Worm (Caenorhabditis elegans) whole organism, L2 larva: ENCODE results near the gene faah-2.

Experiments
- Y55F3AM.14 ChIP-seq: fragments of 200-800 bp; sonication (Bioruptor generic); optimal IDR thresholded peaks from 2 replicates; lab custom pipeline; 2018; ENCODE audit warnings: mild to moderate bottlenecking, missing genetic modification characterization, missing compliant biosample characterization
- alr-1 ChIP-seq: fragments of 150-350 bp; optimal IDR thresholded peaks from 2 replicates; lab custom pipeline; 2014; ENCODE audit warnings: missing biosample characterization, missing genetic modification characterization
- elt-1 ChIP-seq: fragments of 150-350 bp; optimal IDR thresholded peaks from 2 replicates; lab custom pipeline; 2014; ENCODE audit warnings: missing biosample characterization, missing genetic modification characterization
- fos-1 ChIP-seq: fragments of 150-350 bp; optimal IDR thresholded peaks from 2 replicates; lab custom pipeline; 2014; ENCODE audit warnings: missing biosample characterization, missing genetic modification characterization
- lin-13 ChIP-seq: fragments of 150-350 bp; optimal IDR thresholded peaks from 2 replicates; lab custom pipeline; 2014; ENCODE audit warnings: missing biosample characterization, missing genetic modification reagents, missing genetic modification characterization
- mab-5 ChIP-seq: fragments of 150-350 bp; optimal IDR thresholded peaks from 2 replicates; lab custom pipeline; 2014; ENCODE audit warnings: missing biosample characterization, missing genetic modification characterization
- mdl-1 ChIP-seq, 2 experiments: fragments of 150-350 bp in 1 of 2; sonication (generic microtip) in 1 of 2; optimal IDR thresholded peaks; 2 replicates each; lab custom pipeline; 2017; ENCODE audit warnings: missing biosample characterization in 2 of 2, missing genetic modification characterization in 2 of 2
- nhr-10 ChIP-seq: sonication (generic microtip); optimal IDR thresholded peaks from 2 replicates; lab custom pipeline; 2017; ENCODE audit warnings: missing biosample characterization, missing genetic modification characterization
- nhr-23 ChIP-seq: fragments of 150-350 bp; optimal IDR thresholded peaks from 2 replicates; lab custom pipeline; 2014; ENCODE audit warnings: missing biosample characterization, missing genetic modification reagents, missing genetic modification characterization
- peb-1 ChIP-seq: fragments of 150-350 bp; optimal IDR thresholded peaks from 2 replicates; lab custom pipeline; 2014; ENCODE audit warnings: missing biosample characterization, missing genetic modification characterization
- unc-62 ChIP-seq: fragments of 150-350 bp; optimal IDR thresholded peaks from 2 replicates; lab custom pipeline; 2014; ENCODE audit warnings: missing biosample characterization, missing genetic modification reagents, missing genetic modification characterization

DNA sequence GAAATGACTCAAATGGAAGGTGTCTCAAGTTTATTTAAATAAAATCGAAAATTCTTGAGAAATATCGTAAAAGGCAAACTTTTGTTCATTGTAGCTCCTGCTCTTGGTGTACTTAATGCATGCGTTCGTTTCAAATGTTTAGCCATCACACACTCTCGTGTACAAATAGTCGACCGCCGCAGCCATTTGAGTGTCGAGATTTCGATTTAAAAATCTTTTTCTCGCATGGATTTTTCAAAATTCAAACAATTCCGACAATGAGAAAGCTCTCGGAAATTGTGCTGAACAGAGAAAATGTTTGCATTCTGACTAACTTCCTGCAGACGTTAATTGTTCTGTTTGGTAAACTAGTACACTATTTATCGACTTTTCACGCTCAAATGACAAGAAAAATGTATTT is 47.0 kb downstream of the faah-2 start:
- TF ChIP-seq lin-13 (GFP tag; lab: Kevin White, UChicago), result no peak
- no peak for TF ChIP-seq mdl-1 (tag; optimal IDR thresholded peaks at IDR 0.05; lab: Kevin White, UChicago)
- no peak for TF ChIP-seq alr-1 (tag; lab: Kevin White, UChicago)
- no peak for TF ChIP-seq nhr-23 (tag; lab: Kevin White, UChicago)
- no peak for TF ChIP-seq unc-62
- TF ChIP-seq fos-1 (tag; lab: Kevin White, UChicago), result no peak
- TF ChIP-seq nhr-10, result no peak
- TF ChIP-seq mab-5 (tag; lab: Kevin White, UChicago), result no peak
- TF ChIP-seq Y55F3AM.14 (GFP tag; lab: Kevin White, UChicago), result no peak
- no peak for TF ChIP-seq peb-1 (tag; lab: Kevin White, UChicago)
- TF ChIP-seq elt-1 (tag; lab: Kevin White, UChicago), result no peak
